Fruit fly (Drosophila melanogaster): Measurements from ENCODE around the gene TM9SF2.
A peak's percentile ranks its signal among the peaks of the same experiment; 100 is the strongest.

The TM9SF2 gene

DNA sequence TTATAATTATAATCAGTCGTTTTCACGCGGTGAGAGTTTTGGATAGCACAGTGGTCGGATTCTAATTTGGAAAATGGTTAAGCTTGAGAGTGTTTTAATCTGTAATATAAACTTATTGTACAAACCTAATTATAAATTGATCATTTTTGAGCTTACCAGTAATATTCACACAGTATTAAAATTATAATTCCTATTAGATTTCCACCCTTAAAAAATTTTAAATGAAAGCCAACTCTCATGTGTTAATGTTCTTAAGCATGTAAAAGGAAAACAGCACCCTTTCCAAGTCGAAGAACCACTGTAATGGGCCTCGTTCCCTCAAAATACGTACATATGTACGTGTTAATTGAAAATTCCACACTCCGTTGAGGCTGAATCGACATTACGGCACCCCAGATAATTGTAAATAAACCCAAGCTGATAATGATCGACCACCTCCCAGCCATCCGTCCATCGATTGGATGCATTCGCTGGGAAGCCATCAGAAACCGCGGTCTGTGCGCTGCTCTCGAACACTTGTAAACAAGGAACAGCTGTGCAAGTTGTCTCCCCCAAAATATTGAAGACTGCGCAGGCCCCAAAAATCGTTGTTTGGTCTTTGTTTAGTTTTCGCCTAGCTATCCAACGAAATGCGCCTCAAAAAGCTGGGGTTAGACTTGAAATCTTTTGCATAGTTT is 25.8 kb upstream of the TM9SF2 start:
- TF ChIP-seq CG15336 (GFP tag; IDR thresholded peaks at IDR 0.05) (peak; percentile 32; the same call in 1 of the 2 replicates), CG11762 (GFP tag; optimal IDR thresholded peaks at IDR 0.05; ENCODE audit: insufficient read depth) (no peak), CG6792 (GFP tag; optimal IDR thresholded peaks at IDR 0.05) (peak; percentile 58), achi (GFP tag; optimal IDR thresholded peaks at IDR 0.05) (peak; percentile 57), CG3032 (tag; optimal IDR thresholded peaks at IDR 0.05) (no peak), Eip93F (GFP tag; optimal IDR thresholded peaks at IDR 0.05) (peak; percentile 26), CG31627 (GFP tag; optimal IDR thresholded peaks at IDR 0.05) (peak; percentile 66), CG6163 (GFP tag; IDR thresholded peaks at IDR 0.05) (0 out of 3 replicates have a peak, but pooled peaks have one; percentile 20), Sox102F (GFP tag; optimal IDR thresholded peaks at IDR 0.05) (peak; percentile 74), Sox14 (GFP tag; optimal IDR thresholded peaks at IDR 0.05) (peak; percentile 31), CG10631 (GFP tag; optimal IDR thresholded peaks at IDR 0.05) (peak; percentile 17), Hr4 (GFP tag; optimal IDR thresholded peaks at IDR 0.05) (peak; percentile 17), Smox (GFP tag; optimal IDR thresholded peaks at IDR 0.05) (peak; percentile 69), Met (GFP tag; optimal IDR thresholded peaks at IDR 0.05) (peak; percentile 76), cyc (GFP tag; optimal IDR thresholded peaks at IDR 0.05) (peak; percentile 65), spab (GFP tag; optimal IDR thresholded peaks at IDR 0.05) (no peak), dsx (GFP tag; optimal IDR thresholded peaks at IDR 0.05; ENCODE audit: poor library complexity, severe bottlenecking) (no peak), CG6276 (GFP tag; optimal IDR thresholded peaks at IDR 0.05) (peak; percentile 17), CG3919 (GFP tag; optimal IDR thresholded peaks at IDR 0.05) (peak; percentile 52), topi (GFP tag; optimal IDR thresholded peaks at IDR 0.05) (peak; percentile 75), lz (GFP tag; optimal IDR thresholded peaks at IDR 0.05) (peak; percentile 67), Ets21C (GFP tag; optimal IDR thresholded peaks at IDR 0.05) (peak; percentile 71), fd59A (GFP tag; optimal IDR thresholded peaks at IDR 0.05) (no peak), salr (GFP tag; optimal IDR thresholded peaks at IDR 0.05) (no peak), CG6808 (GFP tag; optimal IDR thresholded peaks at IDR 0.05) (no peak), Hr38 (GFP tag; optimal IDR thresholded peaks at IDR 0.05) (no peak), Eip75B (GFP tag; optimal IDR thresholded peaks at IDR 0.05) (peak; percentile 48), fkh (GFP tag; optimal IDR thresholded peaks at IDR 0.05) (peak; percentile 43), CG16779 (tag; optimal IDR thresholded peaks at IDR 0.05) (no peak), Sox15 (GFP tag; optimal IDR thresholded peaks at IDR 0.05) (peak; percentile 29), OdsH (GFP tag; optimal IDR thresholded peaks at IDR 0.05) (peak; percentile 28), pdm3 (GFP tag; optimal IDR thresholded peaks at IDR 0.05) (peak; percentile 55), acj6 (GFP tag; optimal IDR thresholded peaks at IDR 0.05) (peak; percentile 53), ss (GFP tag; optimal IDR thresholded peaks at IDR 0.05) (no peak), Hr39 (GFP tag; optimal IDR thresholded peaks at IDR 0.05) (peak; percentile 73), CG8119 (GFP tag; IDR thresholded peaks at IDR 0.05) (peak; percentile 15; the same call in 1 of the 3 replicates), esn (GFP tag; optimal IDR thresholded peaks at IDR 0.05) (peak; percentile 78), CG34406 (GFP tag; optimal IDR thresholded peaks at IDR 0.05) (peak; percentile 57), Gug (GFP tag; IDR thresholded peaks at IDR 0.05) (peak; percentile 41), svp (GFP tag) (peak; percentile 96), CG10669 (GFP tag; optimal IDR thresholded peaks at IDR 0.05) (no peak), CG6854 (GFP tag; optimal IDR thresholded peaks at IDR 0.05) (no peak), CG11902 (GFP tag; optimal IDR thresholded peaks at IDR 0.05) (peak; percentile 44), Eip78C (GFP tag) (peak; percentile 80), CG32006 (GFP tag; optimal IDR thresholded peaks at IDR 0.05) (peak; percentile 33), vri (GFP tag; optimal IDR thresholded peaks at IDR 0.05) (peak; percentile 50), Lpt (GFP tag; optimal IDR thresholded peaks at IDR 0.05) (no peak), CG4318 (GFP tag; optimal IDR thresholded peaks at IDR 0.05) (peak; percentile 7), Blimp-1 (GFP tag; optimal IDR thresholded peaks at IDR 0.05) (peak; percentile 39)

Measured in whole organism, prepupa.